Fruit fly (Drosophila melanogaster): Measurements from ENCODE around the gene CG14367.

DNA sequence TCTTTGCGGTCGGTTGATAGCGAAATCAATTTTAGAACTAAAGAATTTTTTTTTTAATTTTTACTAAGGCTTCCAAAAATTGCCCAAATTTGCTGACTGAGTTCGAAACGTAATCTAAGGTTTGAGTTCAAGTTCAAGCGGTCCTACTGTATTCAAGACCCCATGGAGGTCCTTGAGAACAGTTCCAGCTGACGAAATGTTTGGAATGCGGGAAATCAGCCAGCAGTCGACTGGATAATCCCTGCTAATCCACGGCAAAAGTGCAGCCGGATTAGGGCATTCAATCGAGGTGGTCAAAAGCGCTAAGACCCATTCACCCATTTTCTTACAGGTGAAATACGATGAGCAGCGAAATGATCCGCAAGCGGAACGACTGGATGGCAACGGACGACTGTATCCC is 6.9 kb downstream of the CG14367 start, which contains the start of gene f-cup:
- no peak for TF ChIP-seq CG10669 (GFP tag; optimal IDR thresholded peaks at IDR 0.05)
- no peak for TF ChIP-seq cyc (GFP tag; optimal IDR thresholded peaks at IDR 0.05)
- no peak for TF ChIP-seq CG6163 (GFP tag; IDR thresholded peaks at IDR 0.05)
